Worm (Caenorhabditis elegans) whole organism, young adult: ENCODE measurements around the gene Y37E11AL.12.

Experiments used
- B0035.1 ChIP-seq: sonication (generic microtip); optimal IDR thresholded peaks from 2 replicates; lab custom pipeline; 2016; ENCODE audit warnings: missing genetic modification characterization, mild to moderate bottlenecking, missing compliant biosample characterization, missing genotype, missing genetic modification reagents
- B0336.3 ChIP-seq: fragments of 200-800 bp; sonication (Bioruptor generic); IDR thresholded peaks from 2 replicates; pipeline ENCODE4 v1.3.6; 2022; ENCODE audit warnings: missing genetic modification characterization, missing compliant biosample characterization
- F10E7.11 ChIP-seq: sonication (generic microtip); optimal IDR thresholded peaks from 2 replicates; lab custom pipeline; 2017; ENCODE audit warnings: mild to moderate bottlenecking, missing genetic modification characterization, moderate library complexity, missing compliant biosample characterization
- F33H1.4 ChIP-seq: fragments of 200-800 bp; sonication (Bioruptor generic); IDR thresholded peaks from 2 replicates; pipeline ENCODE4 v1.3.6; 2022; ENCODE audit warnings: missing genetic modification reagents, missing genetic modification characterization, missing compliant biosample characterization
- F37B4.10 ChIP-seq: fragments of 200-800 bp; sonication (Bioruptor generic); IDR thresholded peaks from 2 replicates; pipeline ENCODE4 v1.3.6; 2022; ENCODE audit warnings: missing genetic modification characterization, missing compliant biosample characterization
- K12H6.12 ChIP-seq: fragments of 200-800 bp; sonication (Bioruptor generic); optimal IDR thresholded peaks from 2 replicates; lab custom pipeline; 2018; ENCODE audit warnings: mild to moderate bottlenecking, missing genetic modification characterization, missing compliant biosample characterization
- T07F8.4 ChIP-seq: sonication (generic microtip); optimal IDR thresholded peaks from 2 replicates; lab custom pipeline; 2016; ENCODE audit warnings: mild to moderate bottlenecking, missing genetic modification characterization, moderate library complexity, missing compliant biosample characterization
- T26A5.8 ChIP-seq: sonication (generic microtip); optimal IDR thresholded peaks from 2 replicates; lab custom pipeline; 2016; ENCODE audit warnings: missing genetic modification characterization, missing compliant biosample characterization
- Y53F4B.3 ChIP-seq: fragments of 200-800 bp; sonication (Bioruptor generic); IDR thresholded peaks from 2 replicates; pipeline ENCODE4 v1.3.6; 2022; ENCODE audit warnings: missing genetic modification reagents, missing genetic modification characterization, missing compliant biosample characterization
- Y67H2A.10 ChIP-seq: fragments of 200-800 bp; sonication (Bioruptor generic); conservative IDR thresholded peaks from 2 replicates; pipeline ENCODE4 v1.3.6; 2022; ENCODE audit warnings: missing genetic modification reagents, missing genetic modification characterization, missing compliant biosample characterization
- Y79H2A.3 ChIP-seq: fragments of 200-800 bp; sonication (Bioruptor generic); conservative IDR thresholded peaks from 2 replicates; pipeline ENCODE4 v1.3.6; 2022; ENCODE audit warnings: missing genetic modification reagents, missing genetic modification characterization, missing compliant biosample characterization
- attf-3 ChIP-seq: fragments of 200-800 bp; sonication (Bioruptor generic); conservative IDR thresholded peaks from 2 replicates; pipeline ENCODE4 v1.3.6; 2022; ENCODE audit warnings: missing genetic modification reagents, missing genetic modification characterization, missing compliant biosample characterization
- attf-6 ChIP-seq: fragments of 200-800 bp; sonication (Bioruptor generic); IDR thresholded peaks from 2 replicates; pipeline ENCODE4 v1.3.6; 2022; ENCODE audit warnings: missing genetic modification reagents, missing genetic modification characterization, missing compliant biosample characterization
- ccch-3 ChIP-seq: fragments of 200-800 bp; sonication (Bioruptor generic); optimal IDR thresholded peaks from 2 replicates; lab custom pipeline; 2018; ENCODE audit warnings: mild to moderate bottlenecking, missing genetic modification characterization, missing compliant biosample characterization
- ceh-100 ChIP-seq: fragments of 200-800 bp; sonication (Bioruptor generic); IDR thresholded peaks from 2 replicates; pipeline ENCODE4 v1.3.6; 2022; ENCODE audit warnings: missing genetic modification reagents, missing genetic modification characterization, missing compliant biosample characterization
- ceh-27 ChIP-seq: fragments of 200-800 bp; sonication (Bioruptor generic); optimal IDR thresholded peaks from 2 replicates; lab custom pipeline; 2018; ENCODE audit warnings: mild to moderate bottlenecking, missing genetic modification characterization, moderate library complexity, missing compliant biosample characterization
- ceh-58 ChIP-seq: fragments of 200-800 bp; sonication (Bioruptor generic); IDR thresholded peaks from 2 replicates; pipeline ENCODE4 v1.3.6; 2022; ENCODE audit warnings: missing genetic modification characterization, missing compliant biosample characterization
- dox-1 ChIP-seq: fragments of 200-800 bp; sonication (Bioruptor generic); IDR thresholded peaks from 2 replicates; pipeline ENCODE4 v1.3.6; 2022; ENCODE audit warnings: missing genetic modification reagents, missing genetic modification characterization, missing compliant biosample characterization
- egl-44 ChIP-seq: fragments of 200-800 bp; sonication (Bioruptor generic); IDR thresholded peaks from 2 replicates; pipeline ENCODE4 v1.3.6; 2022; ENCODE audit warnings: missing genetic modification reagents, missing genetic modification characterization, missing compliant biosample characterization
- ets-4 ChIP-seq: fragments of 200-800 bp; sonication (Bioruptor generic); optimal IDR thresholded peaks from 2 replicates; lab custom pipeline; 2018; ENCODE audit warnings: mild to moderate bottlenecking, missing genetic modification characterization, missing compliant biosample characterization
- gei-17 ChIP-seq: fragments of 200-800 bp; sonication (Bioruptor generic); optimal IDR thresholded peaks from 2 replicates; lab custom pipeline; 2018; ENCODE audit warnings: mild to moderate bottlenecking, missing genetic modification characterization, missing compliant biosample characterization
- hlh-26 ChIP-seq: fragments of 200-800 bp; sonication (Bioruptor generic); conservative IDR thresholded peaks from 2 replicates; pipeline ENCODE4 v1.3.6; 2022; ENCODE audit warnings: missing genetic modification reagents, missing genetic modification characterization, missing compliant biosample characterization
- hmg-20 ChIP-seq: fragments of 200-800 bp; sonication (Bioruptor generic); IDR thresholded peaks from 2 replicates; pipeline ENCODE4 v1.3.6; 2022; ENCODE audit warnings: missing genetic modification reagents, missing genetic modification characterization, missing compliant biosample characterization
- hsf-1 ChIP-seq: fragments of 200-800 bp; sonication (Bioruptor generic); IDR thresholded peaks from 2 replicates; pipeline ENCODE4 v1.3.6; 2022; ENCODE audit warnings: missing genetic modification reagents, missing genetic modification characterization, missing compliant biosample characterization
- lin-26 ChIP-seq: fragments of 200-800 bp; sonication (Bioruptor generic); IDR thresholded peaks from 2 replicates; pipeline ENCODE4 v1.3.6; 2022; ENCODE audit warnings: missing genetic modification reagents, missing genetic modification characterization, missing compliant biosample characterization
- lir-1 ChIP-seq: fragments of 200-800 bp; sonication (Bioruptor generic); conservative IDR thresholded peaks from 2 replicates; pipeline ENCODE4 v1.3.6; 2022; ENCODE audit warnings: missing genetic modification reagents, missing genetic modification characterization, missing compliant biosample characterization
- lsl-1 ChIP-seq: fragments of 200-800 bp; sonication (Bioruptor generic); optimal IDR thresholded peaks from 2 replicates; lab custom pipeline; 2018; ENCODE audit warnings: mild to moderate bottlenecking, missing genetic modification characterization, moderate library complexity, missing compliant biosample characterization
- madf-10 ChIP-seq: sonication (generic microtip); optimal IDR thresholded peaks from 2 replicates; lab custom pipeline; 2016; ENCODE audit warnings: mild to moderate bottlenecking, missing genetic modification characterization, missing compliant biosample characterization
- madf-3 ChIP-seq: fragments of 200-800 bp; sonication (Bioruptor generic); IDR thresholded peaks from 2 replicates; pipeline ENCODE4 v1.3.6; 2022; ENCODE audit warnings: missing genetic modification reagents, missing genetic modification characterization, missing compliant biosample characterization
- mcd-1 ChIP-seq: fragments of 200-800 bp; sonication (Bioruptor generic); IDR thresholded peaks from 2 replicates; pipeline ENCODE4 v1.3.6; 2022; ENCODE audit warnings: missing genetic modification reagents, missing genetic modification characterization, missing compliant biosample characterization
- nfya-1 ChIP-seq: sonication (generic microtip); optimal IDR thresholded peaks from 2 replicates; lab custom pipeline; 2017; ENCODE audit warnings: antibody characterized with exemption, missing compliant biosample characterization, missing genetic modification characterization, borderline replicate concordance; ENCODE audit not compliant: insufficient read depth
- nfya-2 ChIP-seq: fragments of 200-800 bp; sonication (Bioruptor generic); IDR thresholded peaks from 2 replicates; pipeline ENCODE4 v1.3.6; 2022; ENCODE audit warnings: missing genetic modification reagents, missing genetic modification characterization, missing compliant biosample characterization
- repo-1 ChIP-seq: sonication (generic microtip); optimal IDR thresholded peaks from 2 replicates; lab custom pipeline; 2017; ENCODE audit warnings: mild to moderate bottlenecking, missing genetic modification characterization, missing compliant biosample characterization
- sea-2 ChIP-seq: fragments of 200-800 bp; sonication (Bioruptor generic); IDR thresholded peaks from 2 replicates; pipeline ENCODE4 v1.3.6; 2022; ENCODE audit warnings: missing genetic modification characterization, missing compliant biosample characterization
- snpc-1.3 ChIP-seq: sonication (generic microtip); optimal IDR thresholded peaks from 2 replicates; lab custom pipeline; 2017; ENCODE audit warnings: missing genetic modification characterization, mild to moderate bottlenecking, missing compliant biosample characterization, antibody characterized with exemption, moderate library complexity, missing genotype, missing genetic modification reagents; ENCODE audit not compliant: insufficient read depth
- snpc-4 ChIP-seq, 5 experiments: fragments of 150-350 bp in 1 of 5; sonication (generic microtip) in 4 of 5; optimal IDR thresholded peaks; 2 replicates each; lab custom pipeline; 2014 to 2018; ENCODE audit warnings: missing genetic modification characterization in 5 of 5, missing biosample characterization in 3 of 5, antibody characterized with exemption in 2 of 5, mild to moderate bottlenecking in 2 of 5, missing compliant biosample characterization in 2 of 5, missing genotype in 2 of 5, moderate library complexity in 2 of 5, missing genetic modification reagents in 1 of 5
- somi-1 ChIP-seq: fragments of 200-800 bp; sonication (Bioruptor generic); optimal IDR thresholded peaks from 2 replicates; lab custom pipeline; 2018; ENCODE audit warnings: mild to moderate bottlenecking, missing genetic modification characterization, missing compliant biosample characterization
- unc-130 ChIP-seq: sonication (generic microtip); optimal IDR thresholded peaks from 2 replicates; lab custom pipeline; 2016; ENCODE audit warnings: missing genetic modification reagents, missing genetic modification characterization, missing compliant biosample characterization
- zfh-2 ChIP-seq: fragments of 200-800 bp; sonication (Bioruptor generic); conservative IDR thresholded peaks from 2 replicates; pipeline ENCODE4 v1.3.6; 2022; ENCODE audit warnings: missing genetic modification reagents, missing genetic modification characterization, missing compliant biosample characterization
- ztf-22 ChIP-seq: fragments of 200-800 bp; sonication (Bioruptor generic); optimal IDR thresholded peaks from 2 replicates; lab custom pipeline; 2018; ENCODE audit warnings: mild to moderate bottlenecking, missing genetic modification characterization, moderate library complexity, missing compliant biosample characterization
- ztf-6 ChIP-seq: fragments of 200-800 bp; sonication (Bioruptor generic); IDR thresholded peaks from 2 replicates; pipeline ENCODE4 v1.3.6; 2022; ENCODE audit warnings: missing genetic modification reagents, missing genetic modification characterization, missing compliant biosample characterization

Gene Y37E11AL.12

ce11 chrIV:3654214-3654613 is 47.6 kb downstream of the Y37E11AL.12 start (continued):
- no peak for TF ChIP-seq attf-3 (GFP tag; lab: Robert Waterston, UW)
- no peak for TF ChIP-seq ztf-22 (GFP tag; lab: Kevin White, UChicago)
- no peak for TF ChIP-seq hmg-20
- TF ChIP-seq snpc-4 (GFP tag; optimal IDR thresholded peaks at IDR 0.05; lab: Kevin White, UChicago), result no peak
- TF ChIP-seq snpc-4 (tag; optimal IDR thresholded peaks at IDR 0.05; lab: Kevin White, UChicago), result no peak
- no peak for TF ChIP-seq ztf-6 (GFP tag; lab: Robert Waterston, UW)
- TF ChIP-seq F37B4.10 (GFP tag; lab: Robert Waterston, UW), result no peak
- peak; percentile 62; the same call in 1 of the 2 replicates for TF ChIP-seq hsf-1 (GFP tag; lab: Robert Waterston, UW)
- no peak for TF ChIP-seq unc-130
- no peak for TF ChIP-seq ceh-100 (GFP tag; lab: Robert Waterston, UW)
- TF ChIP-seq egl-44 (GFP tag; lab: Robert Waterston, UW), result 0 out of 2 replicates have a peak, but pooled peaks have one; percentile 53
- no peak for TF ChIP-seq sea-2 (GFP tag; lab: Robert Waterston, UW)
- no peak for TF ChIP-seq madf-3
- peak; percentile 70 for TF ChIP-seq zfh-2 (GFP tag; lab: Robert Waterston, UW)
- TF ChIP-seq repo-1 (tag; lab: Kevin White, UChicago), result no peak
- TF ChIP-seq madf-10 (tag; lab: Kevin White, UChicago), result no peak
- TF ChIP-seq gei-17 (GFP tag; lab: Kevin White, UChicago), result no peak
- no peak for TF ChIP-seq F33H1.4
- TF ChIP-seq attf-6 (GFP tag; lab: Robert Waterston, UW), result no peak
- TF ChIP-seq nfya-2 (GFP tag; lab: Robert Waterston, UW), result no peak
- no peak for TF ChIP-seq T07F8.4 (tag; lab: Kevin White, UChicago)
- TF ChIP-seq B0336.3 (GFP tag; lab: Robert Waterston, UW), result 0 out of 2 replicates have a peak, but pooled peaks have one; percentile 23
- no peak for TF ChIP-seq ets-4 (GFP tag; lab: Kevin White, UChicago)
- TF ChIP-seq B0035.1 (tag; lab: Kevin White, UChicago), result no peak
- no peak for TF ChIP-seq dox-1
- TF ChIP-seq somi-1, result peak; percentile 88
- TF ChIP-seq snpc-1.3 (tag; lab: Kevin White, UChicago), result no peak
- no peak for TF ChIP-seq mcd-1
- TF ChIP-seq T26A5.8 (tag; lab: Kevin White, UChicago), result no peak
- no peak for TF ChIP-seq nfya-1 (tag; lab: Kevin White, UChicago)
- no peak for TF ChIP-seq Y79H2A.3 (GFP tag; lab: Robert Waterston, UW)
- TF ChIP-seq lin-26, result peak; percentile 66; the same call in 1 of the 2 replicates
- no peak for TF ChIP-seq hlh-26 (GFP tag; lab: Robert Waterston, UW)
- no peak for TF ChIP-seq Y53F4B.3 (GFP tag; lab: Robert Waterston, UW)
- no peak for TF ChIP-seq ceh-27
- TF ChIP-seq ceh-58 (GFP tag; lab: Robert Waterston, UW), result no peak
- no peak for TF ChIP-seq lir-1 (GFP tag; lab: Robert Waterston, UW)
- TF ChIP-seq F10E7.11 (tag; lab: Kevin White, UChicago), result no peak
- peak; percentile 14 for TF ChIP-seq K12H6.12 (tag; lab: Kevin White, UChicago)
- TF ChIP-seq Y67H2A.10 (GFP tag; lab: Robert Waterston, UW), result no peak
- TF ChIP-seq ccch-3, result no peak
- TF ChIP-seq lsl-1 (GFP tag; lab: Kevin White, UChicago), result no peak
- TF ChIP-seq, all 124 proteins: peak for 11
